Worm (Caenorhabditis elegans) whole organism, late embryonic: ENCODE measurements around the gene T25E4.2.

Experiments
- C08G9.2 ChIP-seq: sonication (generic microtip); optimal IDR thresholded peaks from 2 replicates; lab custom pipeline; 2016; ENCODE audit warnings: mild to moderate bottlenecking, missing genetic modification characterization, moderate library complexity, missing compliant biosample characterization
- K09A11.1 ChIP-seq: sonication (generic microtip); optimal IDR thresholded peaks from 2 replicates; lab custom pipeline; 2017; ENCODE audit warnings: antibody characterized with exemption, mild to moderate bottlenecking, missing genetic modification characterization, missing compliant biosample characterization; ENCODE audit not compliant: insufficient read depth
- elt-4 ChIP-seq: sonication (generic microtip); optimal IDR thresholded peaks from 2 replicates; lab custom pipeline; 2016; ENCODE audit warnings: missing genetic modification characterization, missing compliant biosample characterization
- hlh-13 ChIP-seq: fragments of 200-800 bp; sonication (Bioruptor generic); optimal IDR thresholded peaks from 2 replicates; lab custom pipeline; 2018; ENCODE audit warnings: mild to moderate bottlenecking, missing genetic modification characterization, missing compliant biosample characterization
- nhr-11 ChIP-seq: fragments of 150-350 bp; optimal IDR thresholded peaks from 2 replicates; lab custom pipeline; 2014; ENCODE audit warnings: missing biosample characterization, missing genetic modification characterization
- sox-2 ChIP-seq: fragments of 200-800 bp; sonication (Bioruptor generic); IDR thresholded peaks from 2 replicates; pipeline ENCODE4 v1.3.6; 2022; ENCODE audit warnings: missing genetic modification reagents, missing genetic modification characterization, missing compliant biosample characterization

ce11 chrII:5578714-5579113 is 3.5 kb downstream of the T25E4.2 start:
- TF ChIP-seq nhr-11 (tag; lab: Kevin White, UChicago) (no peak), hlh-13 (no peak), elt-4 (tag; lab: Kevin White, UChicago) (no peak), K09A11.1 (tag; lab: Kevin White, UChicago) (no peak), C08G9.2 (tag; lab: Kevin White, UChicago) (no peak), sox-2 (GFP tag; lab: Robert Waterston, UW) (no peak)
